Fruit fly (Drosophila melanogaster): ENCODE results near the gene IKKbeta.

DNA sequence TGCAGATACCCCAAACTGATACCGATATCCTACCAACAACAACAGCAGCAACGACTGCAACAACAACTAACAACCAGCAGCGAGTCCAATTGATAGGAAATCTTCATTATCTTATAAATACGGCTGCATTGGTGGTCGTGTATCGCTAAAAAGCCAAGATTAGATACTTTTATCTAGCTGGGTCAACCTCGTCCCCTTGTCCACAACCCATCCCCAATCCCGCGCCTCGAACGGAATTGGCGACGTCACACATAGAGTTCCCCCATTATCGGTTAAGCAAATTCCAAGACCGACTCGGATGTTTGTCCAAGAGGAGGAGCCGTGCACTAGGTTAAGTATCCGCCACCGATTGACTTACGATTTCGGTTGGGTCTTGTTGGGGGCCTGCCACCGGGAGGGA is 40.9 kb downstream of the IKKbeta start:
- TF ChIP-seq CG17806 (tag; optimal IDR thresholded peaks at IDR 0.05): no peak
- no peak for TF ChIP-seq Snoo (tag; optimal IDR thresholded peaks at IDR 0.05)
- TF ChIP-seq CG4496 (GFP tag; IDR thresholded peaks at IDR 0.05): no peak
- no peak for TF ChIP-seq EcR (GFP tag; optimal IDR thresholded peaks at IDR 0.05)
- no peak for TF ChIP-seq Ets98B (GFP tag; IDR thresholded peaks at IDR 0.05)
- no peak for TF ChIP-seq D1 (tag; optimal IDR thresholded peaks at IDR 0.05)
- TF ChIP-seq rn (GFP tag; IDR thresholded peaks at IDR 0.05): no peak
- TF ChIP-seq CG34367 (tag; optimal IDR thresholded peaks at IDR 0.05): no peak

Data from whole organism, pupa.